Fruit fly (Drosophila melanogaster) whole organism, embryonic: ENCODE results near the gene dj-1beta.

Source experiments
- Adf1 ChIP-seq: fragments of 200-800 bp; sonication (Bioruptor generic); IDR thresholded peaks from 2 replicates; pipeline ENCODE4 v1.3.6; 2022; ENCODE audit warnings: missing biosample characterization, missing genetic modification characterization
- Atf-2 ChIP-seq: fragments of 200-800 bp; sonication (Bioruptor generic); optimal IDR thresholded peaks from 2 replicates; lab custom pipeline; 2016; ENCODE audit warnings: missing biosample characterization, missing genetic modification characterization
- Atf3 ChIP-seq: fragments of 200-800 bp; sonication (Bioruptor generic); optimal IDR thresholded peaks from 3 replicates; lab custom pipeline; 2016; ENCODE audit warnings: missing biosample characterization, missing genetic modification characterization
- CG11456 ChIP-seq: fragments of 200-800 bp; sonication (Bioruptor generic); IDR thresholded peaks from 3 replicates; pipeline ENCODE4 v1.3.6; 2022; ENCODE audit warnings: missing biosample characterization, missing genetic modification characterization
- CG12659 ChIP-seq: fragments of 200-800 bp; sonication (Bioruptor generic); optimal IDR thresholded peaks from 3 replicates; lab custom pipeline; 2017; ENCODE audit warnings: mild to moderate bottlenecking, missing biosample characterization, missing genetic modification reagents, missing genetic modification characterization
- CG15514 ChIP-seq: fragments of 200-800 bp; sonication (Bioruptor generic); optimal IDR thresholded peaks from 3 replicates; lab custom pipeline; 2017; ENCODE audit warnings: missing biosample characterization, missing genetic modification characterization, mild to moderate bottlenecking, moderate library complexity, missing genetic modification reagents
- CG15601 ChIP-seq: fragments of 200-800 bp; sonication (Bioruptor generic); optimal IDR thresholded peaks from 3 replicates; lab custom pipeline; 2019; ENCODE audit warnings: missing biosample characterization, mild to moderate bottlenecking, missing genetic modification characterization, moderate library complexity
- CG1602 ChIP-seq: fragments of 200-800 bp; sonication (Bioruptor generic); optimal IDR thresholded peaks from 3 replicates; lab custom pipeline; 2016; ENCODE audit warnings: missing biosample characterization, missing genetic modification characterization
- CG16813 ChIP-seq: fragments of 200-800 bp; sonication (Bioruptor generic); IDR thresholded peaks from 3 replicates; pipeline ENCODE4 v1.3.6; 2022; ENCODE audit warnings: missing biosample characterization, missing genetic modification characterization; ENCODE audit not compliant: partially characterized antibody
- CG17829 ChIP-seq: fragments of 200-800 bp; optimal IDR thresholded peaks from 2 replicates; lab custom pipeline; 2019; ENCODE audit warnings: missing biosample characterization, mild to moderate bottlenecking, missing genetic modification characterization, moderate library complexity
- CG2116 ChIP-seq: fragments of 200-800 bp; sonication (Bioruptor generic); optimal IDR thresholded peaks from 3 replicates; lab custom pipeline; 2018; ENCODE audit warnings: missing biosample characterization, mild to moderate bottlenecking, missing genetic modification characterization
- CG2889 ChIP-seq: fragments of 200-800 bp; sonication (Bioruptor generic); IDR thresholded peaks from 3 replicates; pipeline ENCODE4 v1.3.6; 2022; ENCODE audit warnings: missing biosample characterization, missing genetic modification characterization
- CG42726 ChIP-seq: fragments of 200-800 bp; sonication (Bioruptor generic); IDR thresholded peaks from 2 replicates; pipeline ENCODE4 v1.3.6; 2022; ENCODE audit warnings: missing biosample characterization, missing genetic modification characterization; ENCODE audit not compliant: partially characterized antibody
- CG4328 ChIP-seq: fragments of 200-800 bp; sonication (Bioruptor generic); optimal IDR thresholded peaks from 3 replicates; lab custom pipeline; 2017; ENCODE audit warnings: missing biosample characterization, missing genetic modification reagents, missing genetic modification characterization
- CG4424 ChIP-seq: fragments of 200-800 bp; sonication (Bioruptor generic); optimal IDR thresholded peaks from 3 replicates; lab custom pipeline; 2016; ENCODE audit warnings: missing biosample characterization, missing genetic modification characterization
- CG7372 ChIP-seq: fragments of 200-800 bp; sonication (Bioruptor generic); IDR thresholded peaks from 2 replicates; pipeline ENCODE4 v1.3.6; 2022; ENCODE audit warnings: missing biosample characterization, missing genetic modification characterization
- CG7745 ChIP-seq: fragments of 200-800 bp; sonication (Bioruptor generic); optimal IDR thresholded peaks from 2 replicates; lab custom pipeline; 2018; ENCODE audit warnings: missing biosample characterization, mild to moderate bottlenecking, missing genetic modification characterization, moderate library complexity
- CG7963 ChIP-seq: fragments of 200-800 bp; sonication (Bioruptor generic); IDR thresholded peaks from 3 replicates; pipeline ENCODE4 v1.3.6; 2022; ENCODE audit warnings: missing biosample characterization, missing genetic modification characterization; ENCODE audit not compliant: partially characterized antibody
- CG8478 ChIP-seq: fragments of >200 bp; optimal IDR thresholded peaks from 2 replicates; lab custom pipeline; 2018
- CG8944 ChIP-seq: fragments of 200-800 bp; sonication (Bioruptor generic); optimal IDR thresholded peaks from 3 replicates; lab custom pipeline; 2016; ENCODE audit warnings: missing biosample characterization, missing genetic modification characterization
- CG9932 ChIP-seq: fragments of 200-800 bp; sonication (Bioruptor generic); IDR thresholded peaks from 2 replicates; pipeline ENCODE4 v1.3.6; 2022; ENCODE audit warnings: missing biosample characterization, missing genetic modification characterization
- Ets97D ChIP-seq: fragments of 200-800 bp; sonication (Bioruptor generic); optimal IDR thresholded peaks from 3 replicates; lab custom pipeline; 2016; ENCODE audit warnings: missing biosample characterization, missing genetic modification characterization
- Hmr ChIP-seq: fragments of 200-800 bp; sonication (Bioruptor generic); optimal IDR thresholded peaks from 3 replicates; lab custom pipeline; 2017; ENCODE audit warnings: mild to moderate bottlenecking, missing biosample characterization, missing genetic modification reagents, missing genetic modification characterization
- MBD-R2 ChIP-seq: fragments of 200-800 bp; sonication (Bioruptor generic); IDR thresholded peaks from 2 replicates; pipeline ENCODE4 v1.3.6; 2022; ENCODE audit warnings: missing biosample characterization, missing genetic modification characterization
- Scr ChIP-seq: fragments of 200-800 bp; sonication (Bioruptor generic); IDR thresholded peaks from 2 replicates; pipeline ENCODE4 v1.3.6; 2022; ENCODE audit warnings: missing biosample characterization, missing genetic modification characterization; ENCODE audit not compliant: partially characterized antibody
- Sry-β ChIP-seq: fragments of 200-800 bp; sonication (Bioruptor generic); optimal IDR thresholded peaks from 2 replicates; lab custom pipeline; 2018; ENCODE audit warnings: missing biosample characterization, mild to moderate bottlenecking, missing genetic modification characterization, moderate library complexity
- amos ChIP-seq: fragments of 200-800 bp; sonication (Bioruptor generic); IDR thresholded peaks from 2 replicates; pipeline ENCODE4 v1.3.6; 2022; ENCODE audit warnings: missing biosample characterization, missing genetic modification characterization; ENCODE audit not compliant: partially characterized antibody
- chinmo ChIP-seq: fragments of 200-800 bp; sonication (Bioruptor generic); IDR thresholded peaks from 4 replicates; pipeline ENCODE4 v1.3.6; 2022; ENCODE audit warnings: missing biosample characterization, missing genetic modification characterization; ENCODE audit not compliant: partially characterized antibody
- danr ChIP-seq: fragments of 200-800 bp; sonication (Bioruptor generic); IDR thresholded peaks from 2 replicates; pipeline ENCODE4 v1.3.6; 2022; ENCODE audit warnings: missing biosample characterization, missing genetic modification characterization
- dysf ChIP-seq: fragments of 200-800 bp; sonication (Bioruptor generic); IDR thresholded peaks from 3 replicates; pipeline ENCODE4 v1.3.6; 2022; ENCODE audit warnings: missing biosample characterization, missing genetic modification characterization
- ems ChIP-seq: fragments of 200-800 bp; sonication (Bioruptor generic); optimal IDR thresholded peaks from 3 replicates; lab custom pipeline; 2016; ENCODE audit warnings: missing biosample characterization, missing genetic modification characterization
- grau ChIP-seq: fragments of 200-800 bp; optimal IDR thresholded peaks from 3 replicates; lab custom pipeline; 2019; ENCODE audit warnings: missing biosample characterization, mild to moderate bottlenecking, missing genetic modification characterization, moderate library complexity
- hbn ChIP-seq: fragments of 200-800 bp; sonication (Bioruptor generic); IDR thresholded peaks from 2 replicates; pipeline ENCODE4 v1.3.6; 2022; ENCODE audit warnings: missing biosample characterization, missing genetic modification characterization; ENCODE audit not compliant: partially characterized antibody
- lilli ChIP-seq: fragments of 200-800 bp; sonication (Bioruptor generic); optimal IDR thresholded peaks from 3 replicates; lab custom pipeline; 2016; ENCODE audit warnings: missing biosample characterization, missing genetic modification characterization
- mld ChIP-seq: fragments of 200-800 bp; sonication (Bioruptor generic); IDR thresholded peaks from 3 replicates; pipeline ENCODE4 v1.3.6; 2022; ENCODE audit warnings: missing biosample characterization, missing genetic modification characterization; ENCODE audit not compliant: partially characterized antibody
- nmo ChIP-seq: fragments of 200-800 bp; sonication (Bioruptor generic); optimal IDR thresholded peaks from 2 replicates; lab custom pipeline; 2018; ENCODE audit warnings: missing biosample characterization, mild to moderate bottlenecking, missing genetic modification characterization, moderate library complexity
- pho ChIP-seq: fragments of 200-800 bp; sonication (Bioruptor generic); optimal IDR thresholded peaks from 2 replicates; lab custom pipeline; 2016; ENCODE audit warnings: missing biosample characterization, missing genetic modification characterization
- phol ChIP-seq: fragments of 200-800 bp; sonication (Bioruptor generic); optimal IDR thresholded peaks from 3 replicates; lab custom pipeline; 2018; ENCODE audit warnings: missing biosample characterization, mild to moderate bottlenecking, missing genetic modification characterization, moderate library complexity
- pita ChIP-seq: fragments of 200-800 bp; sonication (Bioruptor generic); optimal IDR thresholded peaks from 2 replicates; lab custom pipeline; 2017; ENCODE audit warnings: missing biosample characterization, mild to moderate bottlenecking, missing genetic modification characterization
- sens ChIP-seq: fragments of 200-800 bp; sonication (Bioruptor generic); peaks from one replicate; lab custom pipeline; 2016; ENCODE audit warnings: missing biosample characterization, missing genetic modification characterization
- sens-2 ChIP-seq: fragments of 200-800 bp; sonication (Bioruptor generic); IDR thresholded peaks from 2 replicates; pipeline ENCODE4 v1.3.6; 2022; ENCODE audit warnings: missing biosample characterization, missing genetic modification characterization
- seq ChIP-seq: fragments of 200-800 bp; sonication (Bioruptor generic); IDR thresholded peaks from 2 replicates; pipeline ENCODE4 v1.3.6; 2022; ENCODE audit warnings: missing biosample characterization, missing genetic modification characterization
- sna ChIP-seq: fragments of 200-800 bp; sonication (Bioruptor generic); IDR thresholded peaks from 2 replicates; pipeline ENCODE4 v1.3.6; 2022; ENCODE audit warnings: missing biosample characterization, missing genetic modification characterization; ENCODE audit not compliant: partially characterized antibody
- stwl ChIP-seq: fragments of 200-800 bp; sonication (Bioruptor generic); optimal IDR thresholded peaks from 3 replicates; lab custom pipeline; 2018; ENCODE audit warnings: missing biosample characterization, mild to moderate bottlenecking, missing genetic modification characterization, moderate library complexity
- tin ChIP-seq: fragments of 200-800 bp; sonication (Bioruptor generic); optimal IDR thresholded peaks from 3 replicates; lab custom pipeline; 2016; ENCODE audit warnings: missing biosample characterization, missing genetic modification characterization
- tio ChIP-seq: fragments of 200-800 bp; sonication (Bioruptor generic); optimal IDR thresholded peaks from 2 replicates; lab custom pipeline; 2017; ENCODE audit warnings: missing biosample characterization, missing genetic modification characterization, inconsistent platforms
- tna ChIP-seq: fragments of 200-800 bp; sonication (Bioruptor generic); IDR thresholded peaks from 2 replicates; pipeline ENCODE4 v1.3.6; 2022; ENCODE audit warnings: missing biosample characterization, missing genetic modification characterization; ENCODE audit not compliant: partially characterized antibody
- trem ChIP-seq: fragments of 200-800 bp; optimal IDR thresholded peaks from 3 replicates; lab custom pipeline; 2019; ENCODE audit warnings: missing biosample characterization, mild to moderate bottlenecking, missing genetic modification characterization, moderate library complexity
- usp ChIP-seq: fragments of >200 bp; optimal IDR thresholded peaks from 2 replicates; lab custom pipeline; 2017; ENCODE audit warnings: missing biosample characterization, missing genetic modification characterization

The dj-1beta gene

dm6 chr3R:30806490-30807195 is at the start of gene dj-1beta, which contains the start of gene wts:
Gene dj-1beta (plus strand): TSS chr3R:30807117.
Gene wts (minus strand): TSS chr3R:30806619.
- TF ChIP-seq CG8944 (no peak), nmo (GFP tag; lab: Kevin White, UChicago) (peak; percentile 54), CG42726 (GFP tag; lab: Robert Waterston, UW) (peak; percentile 94), pita (GFP tag; lab: Kevin White, UChicago) (peak; percentile 66), CG7745 (tag; lab: Kevin White, UChicago) (no peak), phol (tag; lab: Kevin White, UChicago) (peak; percentile 15), CG12659 (GFP tag; lab: Kevin White, UChicago) (peak; percentile 43), CG7372 (GFP tag; lab: Robert Waterston, UW) (no peak), CG4424 (GFP tag; lab: Kevin White, UChicago) (no peak), CG2889 (GFP tag; lab: Robert Waterston, UW) (no peak), Scr (GFP tag; lab: Robert Waterston, UW) (peak; percentile 93), amos (GFP tag; lab: Robert Waterston, UW) (peak; percentile 95), MBD-R2 (GFP tag; lab: Robert Waterston, UW) (peak; percentile 15; the same call in 1 of the 2 replicates), hbn (GFP tag; lab: Robert Waterston, UW) (peak; percentile 74), grau (peak; percentile 8), sens (GFP tag; lab: Kevin White, UChicago) (peak; percentile 72), CG11456 (GFP tag; lab: Robert Waterston, UW) (no peak), Adf1 (no peak), trem (peak; percentile 54), stwl (tag; lab: Kevin White, UChicago) (peak; percentile 70), Atf-2 (GFP tag; lab: Kevin White, UChicago) (no peak), Sry-β (GFP tag; lab: Kevin White, UChicago) (no peak), lilli (GFP tag; lab: Kevin White, UChicago) (peak; percentile 13), CG15514 (GFP tag; lab: Kevin White, UChicago) (peak; percentile 22), sna (GFP tag; lab: Robert Waterston, UW) (peak; percentile 87), chinmo (GFP tag; lab: Robert Waterston, UW) (peak; percentile 73; the same call in 3 of the 4 replicates), ems (GFP tag; lab: Kevin White, UChicago) (no peak), Hmr (GFP tag; lab: Kevin White, UChicago) (peak; percentile 27), CG15601 (tag; lab: Kevin White, UChicago) (peak; percentile 2), CG2116 (peak; percentile 92), danr (GFP tag; lab: Robert Waterston, UW) (no peak), usp (GFP tag; lab: Kevin White, UChicago) (no peak), Atf3 (GFP tag; lab: Kevin White, UChicago) (no peak), CG17829 (tag; lab: Kevin White, UChicago) (no peak), CG4328 (GFP tag; lab: Kevin White, UChicago) (no peak), mld (GFP tag; lab: Robert Waterston, UW) (peak; percentile 88), CG8478 (lab: Kevin White, UChicago) (no peak), sens-2 (GFP tag; lab: Robert Waterston, UW) (no peak), tio (no peak), seq (GFP tag; lab: Robert Waterston, UW) (no peak), CG16813 (GFP tag; lab: Robert Waterston, UW) (peak; percentile 94), CG7963 (GFP tag; lab: Robert Waterston, UW) (peak; percentile 91), CG9932 (peak; percentile 62), tin (no peak), CG1602 (GFP tag; lab: Kevin White, UChicago) (no peak), Ets97D (GFP tag; lab: Kevin White, UChicago) (peak; percentile 45), tna (GFP tag; lab: Robert Waterston, UW) (peak; percentile 91), pho (GFP tag; lab: Kevin White, UChicago) (peak; percentile 2), dysf (GFP tag; lab: Robert Waterston, UW) (no peak)
